Worm (Caenorhabditis elegans): ENCODE measurements around the gene ugt-43.

- no peak for TF ChIP-seq ztf-26 (tag; optimal IDR thresholded peaks at IDR 0.05)
- TF ChIP-seq xnd-1 (tag; optimal IDR thresholded peaks at IDR 0.05), result no peak
- no peak for TF ChIP-seq B0019.2 (GFP tag; conservative IDR thresholded peaks at IDR 0.05)
- no peak for TF ChIP-seq dox-1 (GFP tag; IDR thresholded peaks at IDR 0.05)
- no peak for TF ChIP-seq B0035.1 (tag; optimal IDR thresholded peaks at IDR 0.05)
- no peak for TF ChIP-seq athp-1 (tag; optimal IDR thresholded peaks at IDR 0.05)
- no peak for TF ChIP-seq F33H1.4 (GFP tag; IDR thresholded peaks at IDR 0.05)
- TF ChIP-seq madf-3 (GFP tag; IDR thresholded peaks at IDR 0.05), result no peak
- no peak for TF ChIP-seq unc-130 (GFP tag; optimal IDR thresholded peaks at IDR 0.05)
- TF ChIP-seq nhr-90 (tag; optimal IDR thresholded peaks at IDR 0.05), result no peak
- TF ChIP-seq unc-62 (GFP tag; optimal IDR thresholded peaks at IDR 0.05), result no peak
- TF ChIP-seq pha-4 (tag; optimal IDR thresholded peaks at IDR 0.05), result no peak
- TF ChIP-seq bed-1 (GFP tag; IDR thresholded peaks at IDR 0.05), result no peak
These were observed 2.6 kb upstream of the ugt-43 start, which contains the start of gene mec-3 for ce11 chrIV:10461767-10462166.

Data from whole organism, young adult.